Fruit fly (Drosophila melanogaster) whole organism, wandering third instar larva: ENCODE data around the gene CG3919.

ENCODE experiments used
- Abd-B ChIP-seq: fragments of >200 bp; optimal IDR thresholded peaks from 2 replicates; lab custom pipeline; 2017; ENCODE audit warnings: missing biosample characterization, missing genetic modification characterization
- CG32264 ChIP-seq: fragments of 200-800 bp; sonication (Bioruptor generic); optimal IDR thresholded peaks from 2 replicates; lab custom pipeline; 2016; ENCODE audit warnings: missing biosample characterization, missing genetic modification characterization
- CG9705 ChIP-seq: fragments of 200-800 bp; sonication (Bioruptor generic); optimal IDR thresholded peaks from 2 replicates; lab custom pipeline; 2018; ENCODE audit warnings: missing biosample characterization, mild to moderate bottlenecking, missing genetic modification characterization
- CrebA ChIP-seq: fragments of 200-800 bp; sonication (Bioruptor generic); optimal IDR thresholded peaks from 2 replicates; lab custom pipeline; 2016; ENCODE audit warnings: missing biosample characterization, mild to moderate bottlenecking, missing genetic modification characterization, borderline replicate concordance
- Dfd ChIP-seq: fragments of >200 bp; optimal IDR thresholded peaks from 2 replicates; lab custom pipeline; 2017; ENCODE audit warnings: missing biosample characterization, missing genetic modification characterization
- Dif ChIP-seq: fragments of 200-275, 200-300 bp; sonication (Bioruptor generic); optimal IDR thresholded peaks from 2 replicates; lab custom pipeline; 2018; ENCODE audit warnings: missing biosample characterization, missing genetic modification characterization; ENCODE audit not compliant: partially characterized antibody
- GATAd ChIP-seq: sonication (Bioruptor generic); optimal IDR thresholded peaks from 2 replicates; lab custom pipeline; 2016; ENCODE audit warnings: missing biosample characterization, missing genetic modification characterization
- HLH106 ChIP-seq: fragments of 200-800 bp; optimal IDR thresholded peaks from 3 replicates; lab custom pipeline; 2019; ENCODE audit warnings: missing biosample characterization, mild to moderate bottlenecking, missing genetic modification characterization, moderate library complexity
- Hnf4 ChIP-seq: fragments of 200-800 bp; sonication (Bioruptor generic); optimal IDR thresholded peaks from 2 replicates; lab custom pipeline; 2016; ENCODE audit warnings: missing biosample characterization, mild to moderate bottlenecking, missing genetic modification characterization
- Hr78 ChIP-seq: fragments of >200 bp; optimal IDR thresholded peaks from 2 replicates; lab custom pipeline; 2017; ENCODE audit warnings: missing biosample characterization, missing genetic modification characterization
- Hr83 ChIP-seq: fragments of 200-300 bp; sonication (Bioruptor generic); optimal IDR thresholded peaks from 2 replicates; lab custom pipeline; 2016; ENCODE audit warnings: missing biosample characterization, mild to moderate bottlenecking, missing genetic modification characterization, moderate library complexity; ENCODE audit not compliant: poor library complexity, severe bottlenecking
- Jra ChIP-seq: sonication (Bioruptor generic); optimal IDR thresholded peaks from 2 replicates; lab custom pipeline; 2016; ENCODE audit warnings: missing biosample characterization, missing genetic modification characterization
- Mio ChIP-seq: sonication (Bioruptor generic); optimal IDR thresholded peaks from 2 replicates; lab custom pipeline; 2016; ENCODE audit warnings: missing biosample characterization, missing genetic modification characterization
- Myc ChIP-seq: fragments of >200 bp; optimal IDR thresholded peaks from 2 replicates; lab custom pipeline; 2017
- N ChIP-seq: fragments of >200 bp; optimal IDR thresholded peaks from 2 replicates; lab custom pipeline; 2018; ENCODE audit warnings: missing biosample characterization, missing external identifiers, missing genetic modification characterization
- OdsH ChIP-seq: fragments of 200-800 bp; sonication (Bioruptor generic); optimal IDR thresholded peaks from 2 replicates; lab custom pipeline; 2016; ENCODE audit warnings: missing biosample characterization, mild to moderate bottlenecking, missing genetic modification characterization
- Rel ChIP-seq, 2 experiments: fragments of 200-800 bp; sonication (Bioruptor generic) in 1 of 2; optimal IDR thresholded peaks; 2 replicates in 1 of 2; 3 replicates in 1 of 2; lab custom pipeline; 2016 to 2019; ENCODE audit warnings: mild to moderate bottlenecking in 2 of 2, missing biosample characterization in 2 of 2, missing genetic modification characterization in 2 of 2, moderate library complexity in 1 of 2
- Sp1 ChIP-seq: fragments of 200-800 bp; sonication (Bioruptor generic); optimal IDR thresholded peaks from 3 replicates; lab custom pipeline; 2019; ENCODE audit warnings: missing biosample characterization, mild to moderate bottlenecking, missing genetic modification characterization, moderate library complexity
- Vsx2 ChIP-seq: fragments of 200-300, 225-300 bp; sonication (Bioruptor generic); optimal IDR thresholded peaks from 2 replicates; lab custom pipeline; 2018; ENCODE audit warnings: missing biosample characterization, missing genetic modification characterization; ENCODE audit not compliant: partially characterized antibody
- br ChIP-seq: fragments of 200-800 bp; sonication (Bioruptor generic); optimal IDR thresholded peaks from 2 replicates; lab custom pipeline; 2016; ENCODE audit warnings: missing biosample characterization, missing genetic modification characterization
- brk ChIP-seq: fragments of 200-800 bp; sonication (Bioruptor generic); optimal IDR thresholded peaks from 2 replicates; lab custom pipeline; 2016; ENCODE audit warnings: missing biosample characterization, mild to moderate bottlenecking, missing genetic modification characterization
- dl ChIP-seq, 2 experiments: fragments of 175-275, 200-275 bp in 1 of 2; fragments of 200-275 bp in 1 of 2; sonication (Bioruptor generic); optimal IDR thresholded peaks; lab custom pipeline; 2018; ENCODE audit warnings: mild to moderate bottlenecking in 2 of 2, missing biosample characterization in 2 of 2, missing genetic modification characterization in 2 of 2, moderate library complexity in 2 of 2; ENCODE audit not compliant: partially characterized antibody in 2 of 2, insufficient read depth in 1 of 2
- dmrt93B ChIP-seq: fragments of 200-800 bp; sonication (Bioruptor generic); optimal IDR thresholded peaks from 2 replicates; lab custom pipeline; 2018; ENCODE audit warnings: missing biosample characterization, mild to moderate bottlenecking, missing genetic modification characterization
- dsf ChIP-seq: sonication (Bioruptor generic); optimal IDR thresholded peaks from 2 replicates; lab custom pipeline; 2016; ENCODE audit warnings: missing biosample characterization, missing genetic modification characterization, borderline replicate concordance
- ey ChIP-seq: fragments of 200-800 bp; sonication (Bioruptor generic); optimal IDR thresholded peaks from 2 replicates; lab custom pipeline; 2016; ENCODE audit warnings: missing biosample characterization, missing genetic modification characterization
- foxo ChIP-seq, 2 experiments: fragments of 200-800 bp; sonication (Bioruptor generic); optimal IDR thresholded peaks; 2 replicates in 1 of 2; 3 replicates in 1 of 2; lab custom pipeline; 2016 to 2017; ENCODE audit warnings: missing biosample characterization in 2 of 2, missing genetic modification characterization in 2 of 2
- fru ChIP-seq: fragments of 200-800 bp; sonication (Bioruptor generic); optimal IDR thresholded peaks from 3 replicates; lab custom pipeline; 2016; ENCODE audit warnings: missing biosample characterization, mild to moderate bottlenecking, missing genetic modification characterization
- h ChIP-seq: fragments of 200-800 bp; sonication (Bioruptor generic); optimal IDR thresholded peaks from 3 replicates; lab custom pipeline; 2016; ENCODE audit warnings: missing biosample characterization, mild to moderate bottlenecking, missing genetic modification characterization
- jim ChIP-seq: fragments of 175-275, 200-325 bp; sonication (Bioruptor generic); optimal IDR thresholded peaks from 2 replicates; lab custom pipeline; 2016; ENCODE audit warnings: missing biosample characterization, mild to moderate bottlenecking, missing genetic modification characterization
- lola ChIP-seq: fragments of >200 bp; optimal IDR thresholded peaks from 2 replicates; lab custom pipeline; 2017; ENCODE audit warnings: missing biosample characterization, missing genetic modification characterization
- pan ChIP-seq: fragments of >200 bp; optimal IDR thresholded peaks from 2 replicates; lab custom pipeline; 2017
- psq ChIP-seq: fragments of 200-800 bp; sonication (Bioruptor generic); optimal IDR thresholded peaks from 3 replicates; lab custom pipeline; 2017; ENCODE audit warnings: missing biosample characterization, mild to moderate bottlenecking, missing genetic modification characterization, moderate library complexity
- rgr ChIP-seq: fragments of 200-800 bp; sonication (Bioruptor generic); optimal IDR thresholded peaks from 3 replicates; lab custom pipeline; 2016; ENCODE audit warnings: missing biosample characterization, mild to moderate bottlenecking, missing genetic modification characterization
- sage ChIP-seq: fragments of 200-800 bp; sonication (Bioruptor generic); optimal IDR thresholded peaks from 2 replicates; lab custom pipeline; 2016; ENCODE audit warnings: missing biosample characterization, mild to moderate bottlenecking, missing genetic modification characterization
- sv ChIP-seq: fragments of 200-800 bp; sonication (Bioruptor generic); optimal IDR thresholded peaks from 3 replicates; lab custom pipeline; 2016; ENCODE audit warnings: missing biosample characterization, missing genetic modification characterization
- tai ChIP-seq: sonication (Bioruptor generic); optimal IDR thresholded peaks from 2 replicates; lab custom pipeline; 2016; ENCODE audit warnings: missing biosample characterization, missing genetic modification characterization
- usp ChIP-seq: fragments of >200 bp; optimal IDR thresholded peaks from 2 replicates; lab custom pipeline; 2017; ENCODE audit warnings: missing biosample characterization, missing genetic modification characterization
- woc ChIP-seq: sonication (Bioruptor generic); optimal IDR thresholded peaks from 2 replicates; lab custom pipeline; 2016; ENCODE audit warnings: missing biosample characterization, mild to moderate bottlenecking, missing genetic modification characterization

Gene CG3919

dm6 chr3L:14362660-14363059 lies 47.8 kb upstream of the CG3919 start:
- TF ChIP-seq h (GFP tag; lab: Kevin White, UChicago) = no peak
- no peak for TF ChIP-seq Hnf4
- no peak for TF ChIP-seq CrebA (GFP tag; lab: Kevin White, UChicago)
- no peak for TF ChIP-seq foxo (GFP tag; optimal IDR thresholded peaks at IDR 0.05; lab: Kevin White, UChicago)
- no peak for TF ChIP-seq Sp1 (GFP tag; lab: Kevin White, UChicago)
- no peak for TF ChIP-seq brk (GFP tag; lab: Kevin White, UChicago)
- TF ChIP-seq Hr83 (GFP tag; lab: Kevin White, UChicago) = no peak
- no peak for TF ChIP-seq Dfd (GFP tag; lab: Kevin White, UChicago)
- TF ChIP-seq dsf (GFP tag; lab: Kevin White, UChicago) = no peak
- no peak for TF ChIP-seq CG9705
- no peak for TF ChIP-seq HLH106
- TF ChIP-seq dmrt93B (GFP tag; lab: Kevin White, UChicago) = no peak
- no peak for TF ChIP-seq N
- TF ChIP-seq Hr78 (GFP tag; lab: Kevin White, UChicago) = no peak
- no peak for TF ChIP-seq tai (GFP tag; lab: Kevin White, UChicago)
- TF ChIP-seq fru (GFP tag; lab: Kevin White, UChicago) = no peak

dm6 chr3L:14363103-14363751 lies 47.2 kb upstream of the CG3919 start:
- TF ChIP-seq sage (GFP tag; lab: Kevin White, UChicago) (no peak), GATAd (GFP tag; lab: Kevin White, UChicago) (no peak), CrebA (GFP tag; lab: Kevin White, UChicago) (no peak), woc (GFP tag; lab: Kevin White, UChicago) (no peak), Vsx2 (GFP tag; lab: Kevin White, UChicago) (no peak), HLH106 (peak; percentile 39), Sp1 (GFP tag; lab: Kevin White, UChicago) (peak; percentile 3), foxo (GFP tag; optimal IDR thresholded peaks at IDR 0.05; lab: Kevin White, UChicago) (peak in 1 of 2 experiments; percentile 22), br (GFP tag; lab: Kevin White, UChicago) (no peak), Jra (GFP tag; lab: Kevin White, UChicago) (no peak), Dfd (GFP tag; lab: Kevin White, UChicago) (no peak), h (GFP tag; lab: Kevin White, UChicago) (no peak), psq (GFP tag; lab: Kevin White, UChicago) (peak; percentile 21), pan (lab: Kevin White, UChicago) (no peak), fru (GFP tag; lab: Kevin White, UChicago) (peak; percentile 31)

dm6 chr3L:14364701-14365100 lies 45.7 kb upstream of the CG3919 start:
- TF ChIP-seq HLH106 = peak; percentile 85
- TF ChIP-seq Mio = peak; percentile 38
- TF ChIP-seq rgr (GFP tag; lab: Kevin White, UChicago) = peak; percentile 94
- peak; percentile 87 for TF ChIP-seq psq (GFP tag; lab: Kevin White, UChicago)
- peak; percentile 92 for TF ChIP-seq brk (GFP tag; lab: Kevin White, UChicago)
- TF ChIP-seq Dif (GFP tag; lab: Kevin White, UChicago) = no peak
- peak; percentile 96 for TF ChIP-seq h (GFP tag; lab: Kevin White, UChicago)
- TF ChIP-seq woc (GFP tag; lab: Kevin White, UChicago) = peak; percentile 89
- peak; percentile 65 for TF ChIP-seq CrebA (GFP tag; lab: Kevin White, UChicago)
- peak; percentile 64 for TF ChIP-seq dsf (GFP tag; lab: Kevin White, UChicago)
- TF ChIP-seq OdsH (GFP tag; lab: Kevin White, UChicago) = peak; percentile 95
- no peak for TF ChIP-seq Hr78 (GFP tag; lab: Kevin White, UChicago)
- peak; percentile 94 for TF ChIP-seq ey (GFP tag; lab: Kevin White, UChicago)
- TF ChIP-seq Hnf4 = peak; percentile 87
- peak; percentile 94 for TF ChIP-seq br (GFP tag; lab: Kevin White, UChicago)
- peak; percentile 86 for TF ChIP-seq sage (GFP tag; lab: Kevin White, UChicago)
- peak; percentile 35 for TF ChIP-seq sv (GFP tag; lab: Kevin White, UChicago)
- peak; percentile 86 for TF ChIP-seq CG32264
- no peak for TF ChIP-seq Abd-B
- TF ChIP-seq Jra (GFP tag; lab: Kevin White, UChicago) = peak; percentile 65
- TF ChIP-seq Hr83 (GFP tag; lab: Kevin White, UChicago) = no peak
- TF ChIP-seq GATAd (GFP tag; lab: Kevin White, UChicago) = peak; percentile 8
- TF ChIP-seq jim (GFP tag; lab: Kevin White, UChicago) = no peak
- peak; percentile 92 for TF ChIP-seq Sp1 (GFP tag; lab: Kevin White, UChicago)
- peak; percentile 72 for TF ChIP-seq dmrt93B (GFP tag; lab: Kevin White, UChicago)
- TF ChIP-seq N = no peak
- no peak for TF ChIP-seq Vsx2 (GFP tag; lab: Kevin White, UChicago)
- TF ChIP-seq pan (lab: Kevin White, UChicago) = no peak
- TF ChIP-seq dl (GFP tag; optimal IDR thresholded peaks at IDR 0.05; lab: Kevin White, UChicago; ENCODE audit: insufficient read depth in 1 of 2, partially characterized antibody in 2 of 2) = no peak
- TF ChIP-seq usp = no peak
- peak; percentile 62 to 92 for TF ChIP-seq foxo (GFP tag; optimal IDR thresholded peaks at IDR 0.05; lab: Kevin White, UChicago)
- peak; percentile 85 for TF ChIP-seq Rel (GFP tag; optimal IDR thresholded peaks at IDR 0.05; lab: Kevin White, UChicago)
- TF ChIP-seq Rel (tag; optimal IDR thresholded peaks at IDR 0.05; lab: Kevin White, UChicago) = peak; percentile 12
- TF ChIP-seq Myc (lab: Kevin White, UChicago) = no peak
- no peak for TF ChIP-seq lola (GFP tag; lab: Kevin White, UChicago)
- peak; percentile 82 for TF ChIP-seq tai (GFP tag; lab: Kevin White, UChicago)
- no peak for TF ChIP-seq Dfd (GFP tag; lab: Kevin White, UChicago)
- TF ChIP-seq fru (GFP tag; lab: Kevin White, UChicago) = peak; percentile 94
- peak; percentile 41 for TF ChIP-seq CG9705
